Fruit fly (Drosophila melanogaster) whole organism, embryonic: ENCODE results near the gene CG1575.

ENCODE experiments used
- Atf-2 ChIP-seq: fragments of 200-800 bp; sonication (Bioruptor generic); optimal IDR thresholded peaks from 2 replicates; lab custom pipeline; 2016; ENCODE audit warnings: missing biosample characterization, missing genetic modification characterization
- CG1024 ChIP-seq: fragments of 200-800 bp; sonication (Bioruptor generic); IDR thresholded peaks from 2 replicates; pipeline ENCODE4 v1.3.6; 2022; ENCODE audit warnings: missing biosample characterization, missing genetic modification characterization
- CG10431 ChIP-seq: fragments of 200-800 bp; sonication (Bioruptor generic); optimal IDR thresholded peaks from 3 replicates; lab custom pipeline; 2018; ENCODE audit warnings: missing biosample characterization, mild to moderate bottlenecking, missing genetic modification characterization
- CG11247 ChIP-seq: fragments of 200-800 bp; sonication (Bioruptor generic); IDR thresholded peaks from 2 replicates; pipeline ENCODE4 v1.3.6; 2022; ENCODE audit warnings: missing biosample characterization, missing genetic modification characterization
- CG11456 ChIP-seq: fragments of 200-800 bp; sonication (Bioruptor generic); IDR thresholded peaks from 3 replicates; pipeline ENCODE4 v1.3.6; 2022; ENCODE audit warnings: missing biosample characterization, missing genetic modification characterization
- CG11504 ChIP-seq: fragments of 200-800 bp; sonication (Bioruptor generic); optimal IDR thresholded peaks from 3 replicates; lab custom pipeline; 2019; ENCODE audit warnings: missing biosample characterization, mild to moderate bottlenecking, missing genetic modification characterization, moderate library complexity
- CG12104 ChIP-seq: fragments of 200-800 bp; sonication (Bioruptor generic); optimal IDR thresholded peaks from 3 replicates; lab custom pipeline; 2016; ENCODE audit warnings: missing biosample characterization, missing genetic modification characterization
- CG1603 ChIP-seq: fragments of 200-800 bp; sonication (Bioruptor generic); optimal IDR thresholded peaks from 2 replicates; lab custom pipeline; 2019; ENCODE audit warnings: missing biosample characterization, mild to moderate bottlenecking, missing genetic modification characterization, moderate library complexity
- CG1792 ChIP-seq: fragments of 200-800 bp; sonication (Bioruptor generic); optimal IDR thresholded peaks from 2 replicates; lab custom pipeline; 2016; ENCODE audit warnings: missing biosample characterization, missing genetic modification characterization
- CG34224 ChIP-seq: fragments of 200-800 bp; sonication (Bioruptor generic); IDR thresholded peaks from 3 replicates; pipeline ENCODE4 v1.3.6; 2022; ENCODE audit warnings: missing biosample characterization, missing genetic modification characterization; ENCODE audit not compliant: partially characterized antibody
- CG4328 ChIP-seq: fragments of 200-800 bp; sonication (Bioruptor generic); optimal IDR thresholded peaks from 3 replicates; lab custom pipeline; 2017; ENCODE audit warnings: missing biosample characterization, missing genetic modification reagents, missing genetic modification characterization
- CG43689 ChIP-seq: fragments of 200-800 bp; sonication (Bioruptor generic); IDR thresholded peaks from 2 replicates; pipeline ENCODE4 v1.3.6; 2022; ENCODE audit warnings: missing biosample characterization, missing genetic modification characterization
- CG4854 ChIP-seq: fragments of 200-800 bp; sonication (Bioruptor generic); optimal IDR thresholded peaks from 2 replicates; lab custom pipeline; 2016; ENCODE audit warnings: missing biosample characterization, missing genetic modification characterization, inconsistent platforms
- CG5245 ChIP-seq: fragments of 200-800 bp; sonication (Bioruptor generic); optimal IDR thresholded peaks from 3 replicates; lab custom pipeline; 2016; ENCODE audit warnings: missing biosample characterization, missing genetic modification characterization
- CG6175 ChIP-seq: fragments of 200-800 bp; sonication (Bioruptor generic); IDR thresholded peaks from 3 replicates; pipeline ENCODE4 v1.3.6; 2022; ENCODE audit warnings: missing biosample characterization, missing genetic modification characterization
- CG6654 ChIP-seq: fragments of 200-800 bp; sonication (Bioruptor generic); optimal IDR thresholded peaks from 2 replicates; lab custom pipeline; 2017; ENCODE audit warnings: missing biosample characterization, mild to moderate bottlenecking, missing genetic modification characterization
- CG7786 ChIP-seq: fragments of 200-800 bp; sonication (Bioruptor generic); optimal IDR thresholded peaks from 2 replicates; lab custom pipeline; 2016; ENCODE audit warnings: missing biosample characterization, missing genetic modification characterization
- CG7839 ChIP-seq: fragments of 200-800 bp; sonication (Bioruptor generic); optimal IDR thresholded peaks from 3 replicates; lab custom pipeline; 2018; ENCODE audit warnings: missing biosample characterization, mild to moderate bottlenecking, missing genetic modification characterization, moderate library complexity
- CG9437 ChIP-seq: fragments of 200-800 bp; sonication (Bioruptor generic); optimal IDR thresholded peaks from 2 replicates; lab custom pipeline; 2018; ENCODE audit warnings: missing biosample characterization, mild to moderate bottlenecking, missing genetic modification characterization
- CG9797 ChIP-seq: fragments of 200-800 bp; sonication (Bioruptor generic); optimal IDR thresholded peaks from 3 replicates; lab custom pipeline; 2018; ENCODE audit warnings: missing biosample characterization, mild to moderate bottlenecking, missing genetic modification characterization
- CoRest ChIP-seq: fragments of 200-800 bp; sonication (Bioruptor generic); optimal IDR thresholded peaks from 3 replicates; lab custom pipeline; 2018; ENCODE audit warnings: missing biosample characterization, mild to moderate bottlenecking, missing genetic modification characterization, moderate library complexity
- Dad ChIP-seq: fragments of 200-800 bp; sonication (Bioruptor generic); optimal IDR thresholded peaks from 3 replicates; lab custom pipeline; 2016; ENCODE audit warnings: missing biosample characterization, missing genetic modification characterization
- Dbx ChIP-seq: fragments of 200-800 bp; sonication (Bioruptor generic); IDR thresholded peaks from 3 replicates; pipeline ENCODE4 v1.3.6; 2022; ENCODE audit warnings: missing biosample characterization, missing genetic modification characterization
- Dip3 ChIP-seq: fragments of 200-800 bp; sonication (Bioruptor generic); optimal IDR thresholded peaks from 3 replicates; lab custom pipeline; 2016; ENCODE audit warnings: missing biosample characterization, missing genetic modification characterization
- Gug ChIP-seq: fragments of 200-800 bp; sonication (Bioruptor generic); IDR thresholded peaks from 4 replicates; pipeline ENCODE4 v1.3.6; 2022; ENCODE audit warnings: missing biosample characterization, missing genetic modification characterization
- Hr51 ChIP-seq, 2 experiments: fragments of 200-800 bp; sonication (Bioruptor generic); optimal IDR thresholded peaks; 2 replicates in 1 of 2; 3 replicates in 1 of 2; lab custom pipeline; 2016 to 2018; ENCODE audit warnings: missing biosample characterization in 2 of 2, missing genetic modification characterization in 2 of 2, mild to moderate bottlenecking in 1 of 2, moderate library complexity in 1 of 2
- NC2α ChIP-seq: fragments of 200-800 bp; sonication (Bioruptor generic); optimal IDR thresholded peaks from 2 replicates; lab custom pipeline; 2016; ENCODE audit warnings: missing biosample characterization, missing genetic modification characterization
- Opbp ChIP-seq: fragments of 200-800 bp; sonication (Bioruptor generic); IDR thresholded peaks from 3 replicates; pipeline ENCODE4 v1.3.6; 2022; ENCODE audit warnings: missing biosample characterization, missing genetic modification characterization; ENCODE audit not compliant: partially characterized antibody
- Sry-δ ChIP-seq: fragments of 200-800 bp; sonication (Bioruptor generic); optimal IDR thresholded peaks from 2 replicates; lab custom pipeline; 2016; ENCODE audit warnings: missing biosample characterization, missing genetic modification characterization
- Ssrp ChIP-seq: fragments of 200-800 bp; sonication (Bioruptor generic); optimal IDR thresholded peaks from 2 replicates; lab custom pipeline; 2018; ENCODE audit warnings: missing biosample characterization, mild to moderate bottlenecking, missing genetic modification characterization, moderate library complexity
- Vsx1 ChIP-seq: fragments of 200-800 bp; sonication (Bioruptor generic); optimal IDR thresholded peaks from 2 replicates; lab custom pipeline; 2017; ENCODE audit warnings: missing biosample characterization, mild to moderate bottlenecking, missing genetic modification characterization, missing genetic modification reagents
- ac ChIP-seq: fragments of 200-800 bp; sonication (Bioruptor generic); optimal IDR thresholded peaks from 3 replicates; lab custom pipeline; 2017; ENCODE audit warnings: missing biosample characterization, mild to moderate bottlenecking, missing genetic modification characterization
- ash1 ChIP-seq: fragments of 200-800 bp; sonication (Bioruptor generic); optimal IDR thresholded peaks from 2 replicates; lab custom pipeline; 2018; ENCODE audit warnings: missing biosample characterization, mild to moderate bottlenecking, missing genetic modification characterization
- bbx ChIP-seq: fragments of 200-800 bp; sonication (Bioruptor generic); IDR thresholded peaks from 2 replicates; pipeline ENCODE4 v1.3.6; 2022; ENCODE audit warnings: missing biosample characterization, missing genetic modification characterization; ENCODE audit not compliant: partially characterized antibody
- br ChIP-seq: fragments of >200 bp; optimal IDR thresholded peaks from 2 replicates; lab custom pipeline; 2017
- chm ChIP-seq: fragments of 200-800 bp; sonication (Bioruptor generic); IDR thresholded peaks from 2 replicates; pipeline ENCODE4 v1.3.6; 2022; ENCODE audit warnings: missing biosample characterization, missing genetic modification characterization
- ci ChIP-seq: fragments of 200-800 bp; sonication (Bioruptor generic); IDR thresholded peaks from 3 replicates; pipeline ENCODE4 v1.3.6; 2022; ENCODE audit warnings: missing biosample characterization, missing genetic modification characterization
- crc ChIP-seq: fragments of 200-800 bp; sonication (Bioruptor generic); optimal IDR thresholded peaks from 2 replicates; lab custom pipeline; 2016; ENCODE audit warnings: missing biosample characterization, missing genetic modification characterization
- ind ChIP-seq: fragments of 200-800 bp; sonication (Bioruptor generic); optimal IDR thresholded peaks from 3 replicates; lab custom pipeline; 2016; ENCODE audit warnings: missing biosample characterization, missing genetic modification characterization
- inv ChIP-seq: fragments of 200-800 bp; sonication (Bioruptor generic); IDR thresholded peaks from 2 replicates; pipeline ENCODE4 v1.3.6; 2022; ENCODE audit warnings: missing biosample characterization, missing genetic modification characterization; ENCODE audit not compliant: partially characterized antibody
- jumu ChIP-seq: fragments of 200-800 bp; sonication (Bioruptor generic); optimal IDR thresholded peaks from 3 replicates; lab custom pipeline; 2016; ENCODE audit warnings: missing biosample characterization, missing genetic modification characterization
- kay ChIP-seq: fragments of 200-800 bp; sonication (Bioruptor generic); optimal IDR thresholded peaks from 2 replicates; lab custom pipeline; 2016; ENCODE audit warnings: missing biosample characterization, missing genetic modification characterization
- lab ChIP-seq: fragments of 200-800 bp; sonication (Bioruptor generic); optimal IDR thresholded peaks from 3 replicates; lab custom pipeline; 2017; ENCODE audit warnings: missing biosample characterization, missing genetic modification characterization, mild to moderate bottlenecking, moderate library complexity, missing genetic modification reagents
- nmo ChIP-seq: fragments of 200-800 bp; sonication (Bioruptor generic); optimal IDR thresholded peaks from 2 replicates; lab custom pipeline; 2018; ENCODE audit warnings: missing biosample characterization, mild to moderate bottlenecking, missing genetic modification characterization, moderate library complexity
- nom ChIP-seq: fragments of 200-800 bp; sonication (Bioruptor generic); optimal IDR thresholded peaks from 2 replicates; lab custom pipeline; 2017; ENCODE audit warnings: missing biosample characterization, missing genetic modification characterization, mild to moderate bottlenecking, moderate library complexity, missing genetic modification reagents
- peb ChIP-seq: fragments of 200-800 bp; sonication (Bioruptor generic); IDR thresholded peaks from 2 replicates; pipeline ENCODE4 v1.3.6; 2022; ENCODE audit warnings: missing biosample characterization, missing genetic modification characterization
- sens ChIP-seq: fragments of 200-800 bp; sonication (Bioruptor generic); peaks from one replicate; lab custom pipeline; 2016; ENCODE audit warnings: missing biosample characterization, missing genetic modification characterization
- so ChIP-seq: fragments of 200-800 bp; sonication (Bioruptor generic); IDR thresholded peaks from 3 replicates; pipeline ENCODE4 v1.3.6; 2022; ENCODE audit warnings: missing biosample characterization, missing genetic modification characterization
- stc ChIP-seq: fragments of 200-800 bp; sonication (Bioruptor generic); IDR thresholded peaks from 2 replicates; pipeline ENCODE4 v1.3.6; 2022; ENCODE audit warnings: missing biosample characterization, missing genetic modification characterization
- tin ChIP-seq: fragments of 200-800 bp; sonication (Bioruptor generic); optimal IDR thresholded peaks from 3 replicates; lab custom pipeline; 2016; ENCODE audit warnings: missing biosample characterization, missing genetic modification characterization
- unpg ChIP-seq: fragments of 200-800 bp; sonication (Bioruptor generic); optimal IDR thresholded peaks from 3 replicates; lab custom pipeline; 2018; ENCODE audit warnings: missing biosample characterization, mild to moderate bottlenecking, missing genetic modification characterization, moderate library complexity

CG1575 gene

DNA sequence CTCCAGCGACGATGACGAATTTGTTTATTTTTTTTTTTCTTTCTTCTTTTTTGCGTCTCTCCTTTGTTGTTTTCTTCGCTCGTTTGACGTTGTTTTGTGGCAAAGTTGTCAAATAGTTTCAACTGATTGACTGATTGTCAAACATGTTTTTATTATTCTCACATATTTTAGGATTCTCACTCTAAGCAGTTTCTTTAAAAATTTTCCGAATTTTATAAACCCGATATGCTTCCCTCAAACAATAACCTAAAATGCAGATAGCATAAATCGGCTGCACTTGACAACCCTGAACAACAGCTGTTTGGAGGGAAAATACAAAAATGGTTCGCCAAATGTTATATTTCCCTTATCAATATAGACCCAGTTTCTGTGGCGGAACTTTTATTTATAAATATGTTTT is 26.7 kb downstream of the CG1575 start, which contains the start of gene CG17982 (continued):
- TF ChIP-seq crc (GFP tag; lab: Kevin White, UChicago) (peak; percentile 81), nom (peak; percentile 86), Sry-δ (GFP tag; lab: Kevin White, UChicago) (peak; percentile 48), ind (GFP tag; lab: Kevin White, UChicago) (peak; percentile 84), jumu (GFP tag; lab: Kevin White, UChicago) (peak; percentile 77), Atf-2 (peak; percentile 72), CG1792 (GFP tag; lab: Kevin White, UChicago) (peak; percentile 63), Gug (GFP tag; lab: Robert Waterston, UW) (peak; percentile 77), CG7839 (tag; lab: Kevin White, UChicago) (peak; percentile 90), CG9797 (no peak), unpg (GFP tag; lab: Kevin White, UChicago) (peak; percentile 92), peb (GFP tag; lab: Robert Waterston, UW) (no peak), ash1 (GFP tag; lab: Kevin White, UChicago) (peak; percentile 40), CG6654 (GFP tag; lab: Kevin White, UChicago) (peak; percentile 45), CG9437 (GFP tag; lab: Kevin White, UChicago) (peak; percentile 67), CG34224 (GFP tag; lab: Robert Waterston, UW) (peak; percentile 52; the same call in 1 of the 3 replicates), NC2α (peak; percentile 72), stc (GFP tag; lab: Robert Waterston, UW) (peak; percentile 74), CG11456 (peak; percentile 79), br (no peak), Hr51 (GFP tag; optimal IDR thresholded peaks at IDR 0.05; lab: Kevin White, UChicago) (peak; percentile 58 to 87), chm (GFP tag; lab: Robert Waterston, UW) (peak; percentile 66; the same call in 1 of the 2 replicates), Dbx (peak; percentile 66), CoRest (tag; lab: Kevin White, UChicago) (peak; percentile 86), CG6175 (GFP tag; lab: Robert Waterston, UW) (0 out of 3 replicates have a peak, but pooled peaks have one; percentile 38), CG11504 (tag; lab: Kevin White, UChicago) (no peak), Ssrp (tag; lab: Kevin White, UChicago) (peak; percentile 77), kay (peak; percentile 81), CG10431 (GFP tag; lab: Kevin White, UChicago) (peak; percentile 74), so (peak; percentile 77; the same call in 2 of the 3 replicates), CG12104 (GFP tag; lab: Kevin White, UChicago) (peak; percentile 69), CG43689 (GFP tag; lab: Robert Waterston, UW) (peak; percentile 18; the same call in 1 of the 2 replicates), CG4854 (GFP tag; lab: Kevin White, UChicago) (peak; percentile 64)
- TF ChIP-seq, all 482 proteins: peak for 384

DNA sequence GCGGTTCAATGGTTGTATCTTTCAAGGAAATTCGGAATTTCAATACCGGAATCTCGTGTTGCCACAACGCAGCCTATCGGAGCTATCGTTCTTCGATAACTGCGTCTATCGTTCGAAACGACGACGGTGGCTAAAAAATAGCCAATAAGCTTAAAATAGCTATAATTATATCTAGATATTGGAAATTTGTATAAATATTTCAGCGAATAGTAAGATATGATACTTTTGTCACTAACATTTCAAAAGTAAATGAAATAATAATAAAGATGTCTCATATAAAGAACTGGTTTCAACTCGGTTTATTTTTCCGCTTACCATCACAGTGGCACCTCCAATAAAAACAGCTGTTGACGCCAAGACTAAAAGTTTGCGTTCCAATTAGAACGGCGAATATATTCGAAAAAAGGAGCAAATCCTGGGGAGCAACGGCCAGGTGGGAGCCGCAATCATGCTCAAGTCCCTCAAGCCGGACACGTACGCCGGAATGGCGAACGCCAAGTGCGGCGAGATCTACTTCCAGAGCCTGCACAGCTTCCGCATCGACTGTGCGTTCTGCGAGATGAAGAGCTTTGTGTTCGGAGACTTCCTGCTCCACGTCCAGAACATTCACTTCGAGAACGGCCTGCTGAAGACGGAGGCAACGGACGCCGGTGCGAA is 28.8 kb downstream of the CG1575 start, which contains the start of the genes alpha-PheRS and CG2129:
Gene alpha-PheRS, minus strand, starts transcription at position 102 of the 657 bp plus-strand sequence.
Gene CG2129, plus strand, starts transcription at position 339 of the 657 bp plus-strand sequence.
- no peak for TF ChIP-seq CG1024 (GFP tag; lab: Robert Waterston, UW)
- peak; percentile 11 for TF ChIP-seq CG1603
- no peak for TF ChIP-seq CG11504 (tag; lab: Kevin White, UChicago)
- TF ChIP-seq tin (GFP tag; lab: Kevin White, UChicago), result peak; percentile 29
- TF ChIP-seq bbx (GFP tag; lab: Robert Waterston, UW), result no peak
- no peak for TF ChIP-seq CG11247 (GFP tag; lab: Robert Waterston, UW)
- no peak for TF ChIP-seq CG7786
- TF ChIP-seq inv (GFP tag; lab: Robert Waterston, UW), result no peak
- TF ChIP-seq ac, result no peak
- no peak for TF ChIP-seq Vsx1 (GFP tag; lab: Kevin White, UChicago)
- no peak for TF ChIP-seq CG5245 (GFP tag; lab: Kevin White, UChicago)
- peak; percentile 77 for TF ChIP-seq sens (GFP tag; lab: Kevin White, UChicago)
- TF ChIP-seq CG4328 (GFP tag; lab: Kevin White, UChicago), result peak; percentile 3
- no peak for TF ChIP-seq Opbp (GFP tag; lab: Robert Waterston, UW)
- TF ChIP-seq Dip3 (GFP tag; lab: Kevin White, UChicago), result no peak
- TF ChIP-seq lab (GFP tag; lab: Kevin White, UChicago), result no peak
- TF ChIP-seq nmo (GFP tag; lab: Kevin White, UChicago), result peak; percentile 38
- no peak for TF ChIP-seq ci (GFP tag; lab: Robert Waterston, UW)
- TF ChIP-seq Dad (GFP tag; lab: Kevin White, UChicago), result no peak
